Worm (Caenorhabditis elegans) whole organism, L4/young adult: ENCODE measurements around the gene T12A2.21.

Experiments used
- dao-5 ChIP-seq: sonication (generic microtip); optimal IDR thresholded peaks from 2 replicates; lab custom pipeline; 2016; ENCODE audit warnings: missing genotype, missing genetic modification characterization, moderate library complexity, missing compliant biosample characterization
- him-1 ChIP-seq: sonication (generic microtip); optimal IDR thresholded peaks from 2 replicates; lab custom pipeline; 2016; ENCODE audit warnings: missing genotype, missing genetic modification reagents, missing genetic modification characterization, missing compliant biosample characterization

ce11 chrIII:6270277-6270676 is 33.7 kb upstream of the T12A2.21 start, which contains the start of gene srg-3:
- TF ChIP-seq dao-5 (tag; lab: Kevin White, UChicago) = no peak
- TF ChIP-seq him-1 = no peak
